Worm (Caenorhabditis elegans): ENCODE data around the gene ragc-1.

DNA sequence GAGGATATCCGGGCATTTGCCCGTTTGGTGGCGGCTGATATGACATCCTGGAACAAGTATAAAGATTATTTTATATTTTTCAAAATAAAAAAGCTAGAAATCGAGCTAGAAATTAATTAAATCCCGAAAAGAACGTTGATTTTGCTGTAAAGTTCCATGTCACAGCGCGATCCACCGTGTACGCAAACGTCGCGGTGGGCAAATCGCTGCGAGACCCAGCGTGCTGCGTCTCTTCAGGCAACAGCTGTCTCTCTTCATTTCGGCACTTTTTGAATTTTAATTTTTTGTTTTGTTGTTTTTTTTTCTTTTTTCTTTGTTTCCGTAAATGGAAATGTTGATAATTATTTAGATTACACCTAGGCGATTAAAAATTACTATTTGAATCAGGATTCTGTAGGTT is 38.6 kb downstream of the ragc-1 start, which contains the start of gene sec-24.1:
- TF ChIP-seq nfya-1 (tag; optimal IDR thresholded peaks at IDR 0.05), result peak; percentile 94
- no peak for TF ChIP-seq hlh-8 (tag; optimal IDR thresholded peaks at IDR 0.05)
- no peak for TF ChIP-seq tbx-7 (tag; optimal IDR thresholded peaks at IDR 0.05)
- no peak for TF ChIP-seq che-1 (tag; optimal IDR thresholded peaks at IDR 0.05)
- TF ChIP-seq dve-1 (tag; optimal IDR thresholded peaks at IDR 0.05), result peak; percentile 8
- TF ChIP-seq ceh-9 (tag; optimal IDR thresholded peaks at IDR 0.05), result no peak

Measured in whole organism, late embryonic.